Worm (Caenorhabditis elegans): Measurements from ENCODE around the gene C41H7.9.

DNA sequence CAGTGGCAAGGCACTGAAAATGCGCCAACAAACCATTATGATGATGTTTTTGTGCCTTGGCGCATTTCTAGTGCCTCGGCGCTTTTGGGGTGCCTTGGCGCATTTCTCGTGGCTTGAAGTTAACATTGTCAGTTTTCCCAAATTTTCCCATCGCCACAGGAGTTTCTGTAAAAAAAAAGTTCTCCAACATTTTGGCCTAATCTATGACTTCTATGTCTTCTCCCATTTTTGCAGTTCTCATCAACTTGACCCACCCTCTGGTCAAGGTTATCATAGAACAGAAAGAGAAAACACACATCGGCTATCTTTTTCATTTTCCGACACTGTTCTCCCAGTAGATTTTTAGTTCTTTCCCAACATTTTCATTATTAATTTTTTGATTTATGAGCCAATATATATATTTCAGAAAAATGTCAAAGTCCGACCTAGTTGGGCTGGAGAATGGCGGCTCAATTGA is 26.4 kb upstream of the C41H7.9 start, which contains the start of the genes B0454.26 and B0454.5:
- no peak for TF ChIP-seq nhr-71 (tag; optimal IDR thresholded peaks at IDR 0.05)
- TF ChIP-seq zag-1 (tag; optimal IDR thresholded peaks at IDR 0.05) = no peak
- TF ChIP-seq ztf-11 (tag; optimal IDR thresholded peaks at IDR 0.05) = no peak
- no peak for TF ChIP-seq dpl-1 (GFP tag; optimal IDR thresholded peaks at IDR 0.05)
- no peak for TF ChIP-seq lsy-2 (tag; optimal IDR thresholded peaks at IDR 0.05)
- no peak for TF ChIP-seq hpl-2 (GFP tag; optimal IDR thresholded peaks at IDR 0.05)
- TF ChIP-seq unc-62 (GFP tag; optimal IDR thresholded peaks at IDR 0.05) = no peak
- no peak for TF ChIP-seq skn-1 (tag; optimal IDR thresholded peaks at IDR 0.05)
- TF ChIP-seq unc-98 (GFP tag; IDR thresholded peaks at IDR 0.05) = no peak
- TF ChIP-seq nhr-11 (tag; optimal IDR thresholded peaks at IDR 0.05) = no peak
- no peak for TF ChIP-seq mab-9 (GFP tag; IDR thresholded peaks at IDR 0.05)
